Worm (Caenorhabditis elegans) whole organism, midembryonic: ENCODE data around the gene C28D4.7.

ENCODE experiments used
- T22C8.4 ChIP-seq: fragments of 200-800 bp; sonication (Bioruptor generic); IDR thresholded peaks from 2 replicates; pipeline ENCODE4 v1.3.6; 2022; ENCODE audit warnings: missing genetic modification characterization, missing compliant biosample characterization
- cog-1 ChIP-seq: sonication (generic microtip); optimal IDR thresholded peaks from 2 replicates; lab custom pipeline; 2016; ENCODE audit warnings: missing genetic modification characterization, missing compliant biosample characterization
- flt-1 ChIP-seq: fragments of 200-800 bp; sonication (Bioruptor generic); IDR thresholded peaks from 2 replicates; pipeline ENCODE4 v1.3.6; 2022; ENCODE audit warnings: missing genetic modification characterization, missing compliant biosample characterization
- klf-2 ChIP-seq: fragments of 200-800 bp; sonication (Bioruptor generic); conservative IDR thresholded peaks from 2 replicates; pipeline ENCODE4 v1.3.6; 2022; ENCODE audit warnings: missing genetic modification reagents, missing genetic modification characterization, missing compliant biosample characterization
- med-1 ChIP-seq: sonication (generic microtip); optimal IDR thresholded peaks from 2 replicates; lab custom pipeline; 2017; ENCODE audit warnings: missing genetic modification characterization, mild to moderate bottlenecking, missing compliant biosample characterization, antibody characterized with exemption, missing genetic modification reagents; ENCODE audit not compliant: insufficient read depth
- ref-1 ChIP-seq: fragments of 200-800 bp; sonication (Bioruptor generic); conservative IDR thresholded peaks from 2 replicates; pipeline ENCODE4 v1.3.6; 2022; ENCODE audit warnings: missing genetic modification reagents, missing genetic modification characterization, missing compliant biosample characterization
- tab-1 ChIP-seq: fragments of 200-800 bp; sonication (Bioruptor generic); IDR thresholded peaks from 2 replicates; pipeline ENCODE4 v1.3.6; 2022; ENCODE audit warnings: missing genetic modification characterization, missing compliant biosample characterization
- ztf-23 ChIP-seq: fragments of 200-800 bp; sonication (Bioruptor generic); IDR thresholded peaks from 2 replicates; pipeline ENCODE4 v1.3.6; 2022; ENCODE audit warnings: missing genetic modification reagents, missing genetic modification characterization, missing compliant biosample characterization
- ztf-29 ChIP-seq: fragments of 200-800 bp; sonication (Bioruptor generic); IDR thresholded peaks from 2 replicates; pipeline ENCODE4 v1.3.6; 2022; ENCODE audit warnings: missing genetic modification reagents, missing genetic modification characterization, missing compliant biosample characterization

C28D4.7 gene

DNA sequence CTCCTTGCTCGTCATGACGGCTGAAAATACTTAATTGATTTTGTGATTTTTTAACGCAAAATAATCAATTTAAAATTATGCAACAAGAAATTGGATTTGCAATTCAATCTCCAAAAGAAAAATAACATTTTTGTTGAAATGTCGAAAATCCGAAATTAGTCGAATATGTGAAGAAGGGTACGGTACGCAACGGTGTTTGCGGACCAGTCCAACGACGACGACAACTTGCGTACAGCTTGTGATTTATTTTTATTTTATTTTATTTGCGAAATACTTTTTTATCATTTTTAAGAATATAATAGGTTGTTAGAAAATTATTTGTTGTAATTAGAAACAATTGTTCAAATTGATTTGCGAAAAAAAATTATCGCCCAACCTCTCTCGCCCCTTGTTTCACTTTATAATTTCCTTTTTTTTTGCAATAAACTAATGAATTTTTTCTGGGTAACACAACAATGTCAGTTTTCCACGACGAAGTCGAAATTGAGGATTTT is 36.2 kb downstream of the C28D4.7 start, which contains the start of the genes dcaf-1 and dph-3:
TSS of gene dcaf-1 (minus strand) at position 20 of the 494 bp plus-strand sequence.
TSS of gene dph-3 (plus strand) at position 444 of the 494 bp plus-strand sequence.
- no peak for TF ChIP-seq cog-1 (tag; lab: Kevin White, UChicago)
- no peak for TF ChIP-seq T22C8.4
- TF ChIP-seq tab-1, result no peak
- no peak for TF ChIP-seq klf-2 (GFP tag; lab: Robert Waterston, UW)
- TF ChIP-seq ref-1 (GFP tag; lab: Robert Waterston, UW), result no peak
- TF ChIP-seq ztf-29 (GFP tag; lab: Robert Waterston, UW), result no peak
- TF ChIP-seq med-1 (GFP tag; lab: Kevin White, UChicago), result no peak
- TF ChIP-seq ztf-23 (GFP tag; lab: Robert Waterston, UW), result no peak
- no peak for TF ChIP-seq flt-1 (GFP tag; lab: Robert Waterston, UW)

DNA sequence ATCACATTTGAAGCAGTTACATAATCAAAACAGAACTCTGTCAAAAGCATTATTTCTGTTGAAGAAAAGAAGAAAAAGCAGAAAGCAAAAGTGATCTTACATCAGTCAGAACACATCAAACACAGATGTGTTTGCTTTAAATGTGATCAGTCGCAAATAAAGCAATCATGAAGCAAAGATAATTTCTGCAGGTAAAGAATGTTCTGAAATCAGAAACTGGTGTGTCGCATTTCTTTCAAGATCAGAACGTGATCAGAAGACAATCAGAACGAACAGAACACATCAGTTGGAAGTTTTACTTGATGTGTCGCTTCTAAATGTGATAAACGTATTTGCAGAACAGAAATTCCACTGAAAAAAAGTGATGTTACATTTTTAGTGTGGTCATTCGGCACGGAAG is 43.9 kb downstream of the C28D4.7 start:
- TF ChIP-seq klf-2 (GFP tag; lab: Robert Waterston, UW), result no peak
- TF ChIP-seq flt-1 (GFP tag; lab: Robert Waterston, UW), result no peak
- no peak for TF ChIP-seq T22C8.4

DNA sequence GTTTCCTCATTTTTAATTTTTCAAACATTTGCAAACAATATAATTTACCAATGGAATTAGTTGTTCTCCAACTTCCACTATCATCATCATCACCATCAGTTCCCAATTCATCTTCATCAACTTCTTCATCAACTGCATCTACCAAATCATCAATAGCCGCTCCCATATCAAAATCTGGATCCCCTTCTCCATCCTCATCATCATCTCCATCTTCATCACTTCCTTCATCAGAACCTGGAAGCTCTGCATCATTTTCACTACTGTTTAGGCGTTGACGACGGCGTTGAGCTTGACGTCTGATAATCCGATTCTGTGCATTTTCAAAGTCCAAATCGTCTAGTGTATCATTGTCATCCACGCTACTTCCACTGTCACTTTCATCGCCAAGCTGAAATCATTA is 45.1 kb downstream of the C28D4.7 start:
- TF ChIP-seq ztf-29 (GFP tag; lab: Robert Waterston, UW) (no peak), klf-2 (GFP tag; lab: Robert Waterston, UW) (no peak), ztf-23 (GFP tag; lab: Robert Waterston, UW) (no peak), ref-1 (GFP tag; lab: Robert Waterston, UW) (no peak), T22C8.4 (no peak), cog-1 (tag; lab: Kevin White, UChicago) (no peak), med-1 (GFP tag; lab: Kevin White, UChicago) (no peak), flt-1 (GFP tag; lab: Robert Waterston, UW) (no peak)

DNA sequence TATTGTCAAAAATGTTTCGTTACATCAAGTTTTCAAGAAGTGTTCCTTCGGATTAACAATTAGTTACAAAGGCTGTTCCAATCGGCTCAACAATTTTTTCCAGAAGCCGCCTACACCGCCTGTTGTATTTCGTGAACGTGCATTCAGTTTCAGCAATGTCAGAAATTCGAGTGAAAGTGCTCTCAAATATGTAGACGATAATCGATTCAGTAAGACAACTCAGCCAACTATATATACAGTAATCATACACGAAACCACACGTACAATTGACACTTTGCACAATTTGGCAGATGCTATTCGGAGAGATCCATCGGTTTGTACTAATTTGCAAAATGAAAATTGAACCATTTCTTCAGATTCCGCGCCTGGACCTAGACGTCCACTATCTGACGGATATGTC is 46.4 kb downstream of the C28D4.7 start:
- TF ChIP-seq med-1 (GFP tag; lab: Kevin White, UChicago) (no peak), klf-2 (GFP tag; lab: Robert Waterston, UW) (no peak), ref-1 (GFP tag; lab: Robert Waterston, UW) (no peak), ztf-29 (GFP tag; lab: Robert Waterston, UW) (no peak), cog-1 (tag; lab: Kevin White, UChicago) (no peak), tab-1 (no peak), T22C8.4 (no peak)

DNA sequence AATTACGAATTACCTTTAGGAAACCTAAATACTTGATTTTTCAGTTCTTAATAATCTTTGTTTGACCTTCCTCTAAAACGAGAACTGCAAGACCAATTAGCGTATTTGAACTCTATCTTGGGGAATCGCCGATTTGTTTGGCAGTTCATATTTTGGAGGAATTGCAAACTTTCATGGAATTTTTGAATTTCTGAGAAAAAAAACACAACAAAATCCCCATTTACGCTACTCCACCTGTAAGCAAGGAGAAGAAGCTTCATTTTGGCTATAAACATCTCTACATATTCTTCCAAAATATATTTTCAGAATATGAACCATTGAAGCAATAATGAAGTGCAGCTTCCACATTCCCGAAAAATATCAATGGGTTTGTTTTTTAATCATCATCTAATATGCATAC is 50.1 kb downstream of the C28D4.7 start, which contains the start of gene twk-9:
TSS of gene twk-9 (plus strand) at position 301 of the 400 bp plus-strand sequence.
- TF ChIP-seq flt-1 (GFP tag; lab: Robert Waterston, UW) (no peak), med-1 (GFP tag; lab: Kevin White, UChicago) (no peak), ref-1 (GFP tag; lab: Robert Waterston, UW) (no peak), tab-1 (no peak), cog-1 (tag; lab: Kevin White, UChicago) (no peak), ztf-29 (GFP tag; lab: Robert Waterston, UW) (no peak), ztf-23 (GFP tag; lab: Robert Waterston, UW) (no peak), T22C8.4 (no peak), klf-2 (GFP tag; lab: Robert Waterston, UW) (no peak)
